Fruit fly (Drosophila melanogaster): ENCODE data around the gene shd.

The shd gene

DNA sequence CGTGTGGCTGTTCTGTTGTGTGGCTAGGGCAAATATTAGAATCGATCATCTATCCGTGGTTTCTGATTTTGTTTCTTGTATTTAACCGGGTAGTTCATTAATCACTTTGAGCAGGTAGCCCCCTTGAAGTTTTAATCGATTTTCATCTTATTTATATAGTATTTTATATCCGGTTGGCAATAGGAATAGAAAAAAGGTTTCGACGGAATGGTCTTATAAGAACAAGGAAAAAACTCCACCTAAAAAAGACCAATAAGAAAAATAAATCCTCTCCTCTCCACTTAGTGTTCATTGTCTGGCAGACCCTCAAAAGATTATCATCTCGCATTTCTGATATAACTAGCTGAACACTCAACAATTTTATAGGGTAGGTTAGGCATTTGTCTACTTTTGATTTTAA lies 4.2 kb downstream of the shd start:
- TF ChIP-seq CG8301 (tag; optimal IDR thresholded peaks at IDR 0.05) (no peak), Pif1A (GFP tag; optimal IDR thresholded peaks at IDR 0.05) (no peak), D1 (tag; optimal IDR thresholded peaks at IDR 0.05) (no peak), EcR (GFP tag; optimal IDR thresholded peaks at IDR 0.05) (no peak), CG32121 (GFP tag; IDR thresholded peaks at IDR 0.05) (no peak), CG15710 (tag; optimal IDR thresholded peaks at IDR 0.05) (no peak), Ets98B (GFP tag; IDR thresholded peaks at IDR 0.05) (no peak)

DNA sequence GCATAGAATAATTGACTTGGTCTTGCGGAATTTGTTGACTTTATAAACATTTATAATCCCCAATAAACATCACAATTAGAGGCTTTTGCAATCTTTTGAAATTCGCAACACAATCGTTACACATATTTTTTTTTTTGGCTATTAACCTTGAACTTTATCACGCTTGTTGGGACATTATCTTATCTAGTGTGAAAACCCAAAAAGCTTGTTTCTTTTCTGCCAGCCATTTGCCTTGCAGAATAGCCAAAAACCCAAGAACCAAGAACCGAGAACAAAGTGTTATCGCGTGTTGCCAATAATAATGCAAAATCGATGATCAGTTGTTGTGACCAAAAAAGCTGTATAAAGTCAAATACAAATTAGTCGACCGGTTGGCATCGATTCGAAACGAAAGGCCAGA lies 4.7 kb downstream of the shd start:
- no peak for TF ChIP-seq CG12605 (GFP tag; IDR thresholded peaks at IDR 0.05)

dm6 chr3L:14621464-14621863 lies 7.2 kb downstream of the shd start:
- TF ChIP-seq D1 (tag; optimal IDR thresholded peaks at IDR 0.05), result peak; percentile 72
- no peak for TF ChIP-seq rn (GFP tag; IDR thresholded peaks at IDR 0.05)

dm6 chr3L:14622457-14622899 lies 8.2 kb downstream of the shd start, which contains the start of gene CG9628:
Gene CG9628, plus strand, starts transcription at chr3L:14622796.
- TF ChIP-seq CG9948 (tag; optimal IDR thresholded peaks at IDR 0.05), result no peak
- peak; percentile 55 for TF ChIP-seq Pif1B (GFP tag; optimal IDR thresholded peaks at IDR 0.05)
- TF ChIP-seq CG32121 (GFP tag; IDR thresholded peaks at IDR 0.05), result no peak
- no peak for TF ChIP-seq gl (tag; optimal IDR thresholded peaks at IDR 0.05)
- no peak for TF ChIP-seq Snoo (tag; optimal IDR thresholded peaks at IDR 0.05)
- TF ChIP-seq CG17806 (tag; optimal IDR thresholded peaks at IDR 0.05), result no peak
- TF ChIP-seq CG8159 (tag; optimal IDR thresholded peaks at IDR 0.05), result peak; percentile 24
- peak; percentile 78 for TF ChIP-seq Pif1A (GFP tag; optimal IDR thresholded peaks at IDR 0.05)
- TF ChIP-seq EcR (GFP tag; optimal IDR thresholded peaks at IDR 0.05), result peak; percentile 41
- TF ChIP-seq CG14655 (GFP tag; optimal IDR thresholded peaks at IDR 0.05), result peak; percentile 11
- TF ChIP-seq Ets98B (GFP tag; IDR thresholded peaks at IDR 0.05), result peak; percentile 60; the same call in 1 of the 2 replicates
- peak; percentile 86 for TF ChIP-seq CG4496 (GFP tag; IDR thresholded peaks at IDR 0.05)
- peak; percentile 78 for TF ChIP-seq D1 (tag; optimal IDR thresholded peaks at IDR 0.05)
- TF ChIP-seq CG15710 (tag; optimal IDR thresholded peaks at IDR 0.05), result no peak
- TF ChIP-seq CG12605 (GFP tag; IDR thresholded peaks at IDR 0.05), result no peak
- TF ChIP-seq CG8301 (tag; optimal IDR thresholded peaks at IDR 0.05), result peak; percentile 19
- no peak for TF ChIP-seq CG10348 (GFP tag; IDR thresholded peaks at IDR 0.05)
- no peak; the same call in 1 of the 2 replicates for TF ChIP-seq rn (GFP tag; IDR thresholded peaks at IDR 0.05)
- TF ChIP-seq fd96Ca (GFP tag; IDR thresholded peaks at IDR 0.05), result no peak; the same call in 2 of the 3 replicates
- TF ChIP-seq CG13204 (GFP tag; optimal IDR thresholded peaks at IDR 0.05), result no peak
- no peak for TF ChIP-seq CG34367 (tag; optimal IDR thresholded peaks at IDR 0.05)

dm6 chr3L:14624425-14625309 lies 10.4 kb downstream of the shd start:
- TF ChIP-seq CG12605 (GFP tag; IDR thresholded peaks at IDR 0.05), result peak; percentile 42; the same call in 1 of the 2 replicates
- TF ChIP-seq Ets98B (GFP tag; IDR thresholded peaks at IDR 0.05), result peak; percentile 73
- TF ChIP-seq Snoo (tag; optimal IDR thresholded peaks at IDR 0.05), result no peak
- TF ChIP-seq CG4496 (GFP tag; IDR thresholded peaks at IDR 0.05), result peak; percentile 73
- TF ChIP-seq CG8159 (tag; optimal IDR thresholded peaks at IDR 0.05), result no peak
- TF ChIP-seq CG34367 (tag; optimal IDR thresholded peaks at IDR 0.05), result peak; percentile 28
- TF ChIP-seq CG13204 (GFP tag; optimal IDR thresholded peaks at IDR 0.05), result no peak
- TF ChIP-seq CG17806 (tag; optimal IDR thresholded peaks at IDR 0.05), result no peak
- peak; percentile 98 for TF ChIP-seq EcR (GFP tag; optimal IDR thresholded peaks at IDR 0.05)
- TF ChIP-seq CG10348 (GFP tag; IDR thresholded peaks at IDR 0.05), result no peak
- TF ChIP-seq CG15710 (tag; optimal IDR thresholded peaks at IDR 0.05), result no peak
- no peak for TF ChIP-seq rn (GFP tag; IDR thresholded peaks at IDR 0.05)
- TF ChIP-seq CG8301 (tag; optimal IDR thresholded peaks at IDR 0.05), result peak; percentile 5
- TF ChIP-seq Pif1B (GFP tag; optimal IDR thresholded peaks at IDR 0.05), result no peak
- TF ChIP-seq Pif1A (GFP tag; optimal IDR thresholded peaks at IDR 0.05), result no peak
- no peak for TF ChIP-seq D1 (tag; optimal IDR thresholded peaks at IDR 0.05)
- TF ChIP-seq CG9948 (tag; optimal IDR thresholded peaks at IDR 0.05), result no peak
- TF ChIP-seq fd96Ca (GFP tag; IDR thresholded peaks at IDR 0.05), result no peak; the same call in 2 of the 3 replicates
- TF ChIP-seq CG32121 (GFP tag; IDR thresholded peaks at IDR 0.05), result peak; percentile 62
- TF ChIP-seq gl (tag; optimal IDR thresholded peaks at IDR 0.05), result peak; percentile 52
- peak; percentile 42 for TF ChIP-seq CG14655 (GFP tag; optimal IDR thresholded peaks at IDR 0.05)

DNA sequence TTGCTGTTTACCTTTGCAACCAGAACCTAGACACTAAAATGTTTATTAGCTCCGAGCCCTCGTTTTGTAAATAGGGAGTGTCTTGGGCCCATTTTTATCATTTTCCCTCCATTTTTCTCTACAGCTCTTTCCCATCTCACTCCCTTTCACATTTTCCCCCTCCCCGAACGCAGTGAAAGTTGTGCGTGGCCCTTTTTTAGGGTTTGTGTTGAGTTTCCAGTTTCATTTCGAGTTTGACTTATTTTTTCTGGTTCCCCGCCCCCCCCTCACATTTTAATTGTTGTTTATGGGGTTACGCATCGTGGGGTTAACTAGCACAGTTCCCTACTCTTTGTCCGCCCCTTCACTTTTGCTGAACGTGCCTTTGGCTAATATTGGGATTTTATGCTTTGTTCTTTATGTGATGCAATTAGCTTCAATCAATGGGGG lies 11.3 kb downstream of the shd start:
- TF ChIP-seq CG32121 (GFP tag; IDR thresholded peaks at IDR 0.05) (no peak), rn (GFP tag; IDR thresholded peaks at IDR 0.05) (no peak), Ets98B (GFP tag; IDR thresholded peaks at IDR 0.05) (no peak), CG10348 (GFP tag; IDR thresholded peaks at IDR 0.05) (no peak), Pif1A (GFP tag; optimal IDR thresholded peaks at IDR 0.05) (no peak), CG8159 (tag; optimal IDR thresholded peaks at IDR 0.05) (no peak), CG34367 (tag; optimal IDR thresholded peaks at IDR 0.05) (no peak), gl (tag; optimal IDR thresholded peaks at IDR 0.05) (no peak), CG9948 (tag; optimal IDR thresholded peaks at IDR 0.05) (no peak), D1 (tag; optimal IDR thresholded peaks at IDR 0.05) (no peak)
